Worm (Caenorhabditis elegans): ENCODE measurements around the gene K02B7.3.

DNA sequence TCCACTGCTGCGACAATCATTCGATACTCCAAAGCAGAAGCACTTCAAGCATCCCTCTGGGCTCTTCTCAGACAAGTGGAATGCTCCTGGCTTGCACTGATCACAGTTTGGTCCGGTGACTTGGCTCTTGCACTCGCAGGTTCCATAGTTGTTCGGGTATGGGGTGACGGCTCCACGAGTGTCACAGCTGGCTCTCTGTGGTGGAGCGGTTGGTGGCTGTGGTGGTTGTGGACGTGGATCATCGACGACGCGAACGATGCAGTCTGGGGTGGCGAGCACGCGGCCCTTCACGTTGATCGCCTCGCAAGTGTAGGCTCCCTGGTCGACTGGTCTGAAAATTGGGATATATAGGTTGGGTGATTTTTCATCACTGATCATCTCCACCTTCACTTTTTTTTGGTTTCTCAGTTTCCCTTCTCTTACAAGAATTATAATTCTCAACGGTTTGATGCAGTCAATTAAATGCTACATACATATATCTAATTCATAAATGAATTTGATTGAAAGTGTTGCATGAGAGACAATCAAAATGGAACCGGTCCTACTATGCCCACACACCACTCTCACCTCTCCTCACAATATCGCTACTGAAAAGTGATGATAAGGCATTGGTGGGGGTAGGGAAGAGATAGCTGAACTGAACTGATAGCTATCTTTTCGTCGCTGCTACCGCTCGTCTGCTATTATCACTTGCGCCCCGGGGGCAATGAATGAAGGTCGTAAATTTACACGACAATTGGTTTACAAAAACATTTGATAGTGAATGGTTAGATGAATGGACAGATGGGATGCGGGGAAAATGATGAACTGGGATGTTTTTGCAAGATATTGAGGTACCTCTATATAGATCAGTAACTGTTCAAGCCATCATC, 30.2 kb downstream of the K02B7.3 start:
- TF ChIP-seq ztf-29 (GFP tag; IDR thresholded peaks at IDR 0.05) (no peak), T22C8.4 (GFP tag; IDR thresholded peaks at IDR 0.05) (no peak), med-1 (GFP tag; optimal IDR thresholded peaks at IDR 0.05; ENCODE audit: insufficient read depth) (no peak), flt-1 (GFP tag; IDR thresholded peaks at IDR 0.05) (no peak), tab-1 (GFP tag; IDR thresholded peaks at IDR 0.05) (no peak), klf-2 (GFP tag; conservative IDR thresholded peaks at IDR 0.05) (no peak)
